Worm (Caenorhabditis elegans) whole organism, L2 larva: ENCODE measurements around the gene dhgd-1.

Source experiments
- mdl-1 ChIP-seq, 2 experiments: fragments of 150-350 bp in 1 of 2; sonication (generic microtip) in 1 of 2; optimal IDR thresholded peaks; 2 replicates each; lab custom pipeline; 2017; ENCODE audit warnings: missing biosample characterization in 2 of 2, missing genetic modification characterization in 2 of 2
- skn-1 ChIP-seq: sonication (generic microtip); optimal IDR thresholded peaks from 2 replicates; lab custom pipeline; 2017; ENCODE audit warnings: missing biosample characterization, missing genetic modification characterization
- snpc-4 ChIP-seq: fragments of 150-350 bp; optimal IDR thresholded peaks from 2 replicates; lab custom pipeline; 2014; ENCODE audit warnings: missing biosample characterization, missing genetic modification characterization

DNA sequence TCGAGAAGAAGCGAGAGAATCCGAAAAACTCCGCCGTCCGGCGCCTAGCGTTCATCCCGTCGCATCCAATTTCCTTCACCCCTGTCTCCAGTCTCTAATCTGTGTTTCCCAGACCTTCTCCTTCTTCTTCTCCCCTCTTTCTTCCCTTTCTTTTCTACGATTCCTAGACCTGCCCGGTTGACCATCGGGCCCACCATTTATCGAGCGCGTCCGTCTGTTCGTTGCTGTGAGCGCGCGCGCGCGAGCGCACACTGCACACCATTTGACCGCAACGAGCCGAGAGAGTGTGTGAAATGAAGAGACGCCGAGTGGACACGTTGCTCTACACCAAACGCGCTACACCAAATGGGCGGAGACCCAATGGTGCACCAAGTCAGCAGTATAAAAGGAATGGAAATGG lies 14.8 kb downstream of the dhgd-1 start:
- no peak for TF ChIP-seq mdl-1 (tag; optimal IDR thresholded peaks at IDR 0.05; lab: Kevin White, UChicago)
- TF ChIP-seq snpc-4 (tag; lab: Kevin White, UChicago) = no peak
- TF ChIP-seq skn-1 (tag; lab: Kevin White, UChicago) = no peak
